Fruit fly (Drosophila melanogaster) whole organism, adult: ENCODE measurements around the gene CREG.

Source experiments
- CG14711 ChIP-seq: fragments of 200-800 bp; sonication (Bioruptor generic); optimal IDR thresholded peaks from 2 replicates; lab custom pipeline; 2018; ENCODE audit warnings: missing biosample characterization, mild to moderate bottlenecking, missing genetic modification characterization, moderate library complexity
- CG1620 ChIP-seq: fragments of 200-800 bp; sonication (Bioruptor generic); optimal IDR thresholded peaks from 2 replicates; lab custom pipeline; 2016; ENCODE audit warnings: missing biosample characterization, missing genetic modification characterization
- CG7045 ChIP-seq: fragments of 200-800 bp; sonication (Bioruptor generic); optimal IDR thresholded peaks from 2 replicates; lab custom pipeline; 2017; ENCODE audit warnings: missing biosample characterization, mild to moderate bottlenecking, missing genetic modification characterization

DNA sequence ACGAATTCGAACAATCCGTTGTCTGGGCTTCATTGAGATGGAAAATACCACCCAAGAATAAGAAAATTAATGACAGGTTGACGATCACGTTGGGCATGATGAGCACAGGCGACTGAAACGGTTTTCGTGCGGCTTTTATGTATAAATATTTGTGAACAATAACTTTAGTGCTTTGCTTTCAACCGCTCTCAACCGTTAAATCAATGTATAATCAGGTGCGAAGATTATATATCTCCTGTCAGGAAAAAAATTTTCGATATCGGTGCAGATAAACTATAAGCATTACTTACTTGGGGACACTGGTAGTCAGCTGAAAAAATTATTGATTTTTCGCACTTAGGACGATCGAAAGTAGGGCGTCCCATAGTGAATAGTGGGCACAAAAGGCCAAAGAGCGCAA, 10.6 kb upstream of the CREG start, which contains the start of gene CG42823:
- no peak for TF ChIP-seq CG7045 (GFP tag; lab: Kevin White, UChicago)
- TF ChIP-seq CG14711 = no peak
- TF ChIP-seq CG1620 (GFP tag; lab: Kevin White, UChicago) = no peak
